Worm (Caenorhabditis elegans) whole organism, midembryonic: ENCODE data around the gene tbc-17.

ENCODE experiments used
- T22C8.4 ChIP-seq: fragments of 200-800 bp; sonication (Bioruptor generic); IDR thresholded peaks from 2 replicates; pipeline ENCODE4 v1.3.6; 2022; ENCODE audit warnings: missing genetic modification characterization, missing compliant biosample characterization
- cog-1 ChIP-seq: sonication (generic microtip); optimal IDR thresholded peaks from 2 replicates; lab custom pipeline; 2016; ENCODE audit warnings: missing genetic modification characterization, missing compliant biosample characterization
- flt-1 ChIP-seq: fragments of 200-800 bp; sonication (Bioruptor generic); IDR thresholded peaks from 2 replicates; pipeline ENCODE4 v1.3.6; 2022; ENCODE audit warnings: missing genetic modification characterization, missing compliant biosample characterization
- med-1 ChIP-seq: sonication (generic microtip); optimal IDR thresholded peaks from 2 replicates; lab custom pipeline; 2017; ENCODE audit warnings: missing genetic modification characterization, mild to moderate bottlenecking, missing compliant biosample characterization, antibody characterized with exemption, missing genetic modification reagents; ENCODE audit not compliant: insufficient read depth
- ref-1 ChIP-seq: fragments of 200-800 bp; sonication (Bioruptor generic); conservative IDR thresholded peaks from 2 replicates; pipeline ENCODE4 v1.3.6; 2022; ENCODE audit warnings: missing genetic modification reagents, missing genetic modification characterization, missing compliant biosample characterization
- tab-1 ChIP-seq: fragments of 200-800 bp; sonication (Bioruptor generic); IDR thresholded peaks from 2 replicates; pipeline ENCODE4 v1.3.6; 2022; ENCODE audit warnings: missing genetic modification characterization, missing compliant biosample characterization
- ztf-23 ChIP-seq: fragments of 200-800 bp; sonication (Bioruptor generic); IDR thresholded peaks from 2 replicates; pipeline ENCODE4 v1.3.6; 2022; ENCODE audit warnings: missing genetic modification reagents, missing genetic modification characterization, missing compliant biosample characterization
- ztf-29 ChIP-seq: fragments of 200-800 bp; sonication (Bioruptor generic); IDR thresholded peaks from 2 replicates; pipeline ENCODE4 v1.3.6; 2022; ENCODE audit warnings: missing genetic modification reagents, missing genetic modification characterization, missing compliant biosample characterization

ce11 chrII:12690905-12691304 is 3.3 kb upstream of the tbc-17 start:
- TF ChIP-seq ztf-29 (no peak), ref-1 (GFP tag; lab: Robert Waterston, UW) (no peak), tab-1 (GFP tag; lab: Robert Waterston, UW) (no peak), flt-1 (GFP tag; lab: Robert Waterston, UW) (no peak), ztf-23 (GFP tag; lab: Robert Waterston, UW) (no peak), T22C8.4 (GFP tag; lab: Robert Waterston, UW) (no peak), cog-1 (no peak), med-1 (GFP tag; lab: Kevin White, UChicago) (no peak)
